Worm (Caenorhabditis elegans) whole organism, L1 larva: Measurements from ENCODE around the gene irld-2.

Experiments
- C16A3.4 ChIP-seq: fragments of 150-350 bp; optimal IDR thresholded peaks from 2 replicates; lab custom pipeline; 2014; ENCODE audit warnings: missing biosample characterization, missing genetic modification characterization
- C34B4.2 ChIP-seq: sonication (generic microtip); optimal IDR thresholded peaks from 2 replicates; lab custom pipeline; 2017; ENCODE audit warnings: mild to moderate bottlenecking, missing genetic modification characterization, missing compliant biosample characterization
- F16B12.6 ChIP-seq: fragments of 150-350 bp; optimal IDR thresholded peaks from 2 replicates; lab custom pipeline; 2014; ENCODE audit warnings: missing biosample characterization, missing genetic modification characterization
- ama-1 ChIP-seq: fragments of 150-350 bp; optimal IDR thresholded peaks from 2 replicates; lab custom pipeline; 2014
- ceh-63 ChIP-seq: fragments of 200-800 bp; sonication (Bioruptor generic); optimal IDR thresholded peaks from 2 replicates; lab custom pipeline; 2018; ENCODE audit warnings: mild to moderate bottlenecking, missing genetic modification characterization, missing compliant biosample characterization
- ceh-82 ChIP-seq, 3 experiments: fragments of 150-350 bp in 1 of 3; sonication (generic microtip) in 2 of 3; optimal IDR thresholded peaks; 2 replicates each; lab custom pipeline; 2014 to 2017; ENCODE audit warnings: missing biosample characterization in 3 of 3, missing genetic modification characterization in 3 of 3
- ces-1 ChIP-seq: fragments of 150-350 bp; optimal IDR thresholded peaks from 2 replicates; lab custom pipeline; 2014; ENCODE audit warnings: missing biosample characterization, missing genetic modification reagents, missing genetic modification characterization
- dpl-1 ChIP-seq, 3 experiments: fragments of 150-350 bp in 2 of 3; sonication (generic microtip) in 1 of 3; optimal IDR thresholded peaks; 2 replicates each; lab custom pipeline; 2014 to 2017; ENCODE audit warnings: missing biosample characterization in 3 of 3, missing genetic modification characterization in 3 of 3, missing genetic modification reagents in 3 of 3
- dsc-1 ChIP-seq: sonication (generic microtip); optimal IDR thresholded peaks from 2 replicates; lab custom pipeline; 2016; ENCODE audit warnings: mild to moderate bottlenecking, missing genetic modification characterization, missing compliant biosample characterization
- efl-1 ChIP-seq, 4 experiments: fragments of 150-350 bp; optimal IDR thresholded peaks in 3 of 4; peaks in 1 of 4; 1 replicate in 1 of 4; 2 replicates in 3 of 4; lab custom pipeline; 2014; ENCODE audit warnings: missing biosample characterization in 2 of 4, missing genetic modification characterization in 2 of 4, missing genetic modification reagents in 2 of 4
- egl-13 ChIP-seq: sonication (generic microtip); optimal IDR thresholded peaks from 2 replicates; lab custom pipeline; 2016; ENCODE audit warnings: missing genotype, missing genetic modification reagents, missing genetic modification characterization, missing compliant biosample characterization
- elt-3 ChIP-seq, 6 experiments: fragments of 150-350 bp in 1 of 6; sonication (generic microtip); optimal IDR thresholded peaks; 2 replicates each; lab custom pipeline; 2017 to 2018; ENCODE audit warnings: missing biosample characterization in 6 of 6, missing genetic modification characterization in 6 of 6, inconsistent platforms in 1 of 6
- fkh-4 ChIP-seq: sonication (generic microtip); optimal IDR thresholded peaks from 2 replicates; lab custom pipeline; 2016; ENCODE audit warnings: missing compliant biosample characterization, missing genetic modification characterization, borderline replicate concordance
- fos-1 ChIP-seq: fragments of 150-350 bp; optimal IDR thresholded peaks from 2 replicates; lab custom pipeline; 2014; ENCODE audit warnings: missing biosample characterization, missing genetic modification characterization
- grh-1 ChIP-seq: fragments of 200-800 bp; sonication (Bioruptor generic); IDR thresholded peaks from 2 replicates; pipeline ENCODE4 v1.3.6; 2022; ENCODE audit warnings: missing genetic modification reagents, missing genetic modification characterization, missing compliant biosample characterization
- hlh-17 ChIP-seq: fragments of 200-800 bp; sonication (Bioruptor generic); optimal IDR thresholded peaks from 2 replicates; lab custom pipeline; 2018; ENCODE audit warnings: missing genetic modification characterization, mild to moderate bottlenecking, missing compliant biosample characterization, moderate library complexity, borderline replicate concordance
- hlh-4 ChIP-seq: sonication (generic microtip); optimal IDR thresholded peaks from 2 replicates; lab custom pipeline; 2016; ENCODE audit warnings: mild to moderate bottlenecking, missing genetic modification characterization, missing compliant biosample characterization
- hpl-2 ChIP-seq: fragments of 150-350 bp; optimal IDR thresholded peaks from 2 replicates; lab custom pipeline; 2014; ENCODE audit warnings: missing biosample characterization, missing genetic modification reagents, missing genetic modification characterization
- isw-1 ChIP-seq: fragments of 200-800 bp; sonication (Bioruptor generic); IDR thresholded peaks from 2 replicates; pipeline ENCODE4 v1.3.6; 2022; ENCODE audit warnings: missing genetic modification characterization, missing compliant biosample characterization
- jun-1 ChIP-seq: fragments of 150-350 bp; optimal IDR thresholded peaks from 2 replicates; lab custom pipeline; 2014; ENCODE audit warnings: missing biosample characterization, missing genetic modification reagents, missing genetic modification characterization
- lin-13 ChIP-seq: fragments of 150-350 bp; optimal IDR thresholded peaks from 2 replicates; lab custom pipeline; 2014; ENCODE audit warnings: missing biosample characterization, missing genetic modification reagents, missing genetic modification characterization
- lin-14 ChIP-seq: fragments of 200-800 bp; sonication (Bioruptor generic); optimal IDR thresholded peaks from 2 replicates; lab custom pipeline; 2018; ENCODE audit warnings: mild to moderate bottlenecking, missing genetic modification characterization, moderate library complexity, missing compliant biosample characterization
- lin-15B ChIP-seq: fragments of 150-350 bp; sonication (generic microtip); optimal IDR thresholded peaks from 3 replicates; lab custom pipeline; 2014; ENCODE audit warnings: missing biosample characterization, missing genetic modification characterization
- lin-39 ChIP-seq: fragments of 150-350 bp; optimal IDR thresholded peaks from 2 replicates; lab custom pipeline; 2014; ENCODE audit warnings: missing biosample characterization, missing genetic modification reagents, missing genetic modification characterization
- lir-3 ChIP-seq: sonication (generic microtip); optimal IDR thresholded peaks from 2 replicates; lab custom pipeline; 2016; ENCODE audit warnings: mild to moderate bottlenecking, missing genetic modification characterization, moderate library complexity, missing compliant biosample characterization; ENCODE audit not compliant: poor library complexity
- mab-9 ChIP-seq: fragments of 200-800 bp; sonication (Bioruptor generic); IDR thresholded peaks from 2 replicates; pipeline ENCODE4 v1.3.6; 2022; ENCODE audit warnings: missing genetic modification reagents, missing genetic modification characterization, missing compliant biosample characterization
- mep-1 ChIP-seq: fragments of 150-350 bp; optimal IDR thresholded peaks from 2 replicates; lab custom pipeline; 2014; ENCODE audit warnings: missing biosample characterization, missing genetic modification characterization
- nhr-12 ChIP-seq: sonication (generic microtip); optimal IDR thresholded peaks from 2 replicates; lab custom pipeline; 2017; ENCODE audit warnings: missing biosample characterization, missing genetic modification characterization
- nhr-19 ChIP-seq: fragments of 200-800 bp; sonication (Bioruptor generic); conservative IDR thresholded peaks from 2 replicates; pipeline ENCODE4 v1.3.6; 2022; ENCODE audit warnings: missing genetic modification characterization, missing compliant biosample characterization
- nhr-237 ChIP-seq: fragments of 150-350 bp; optimal IDR thresholded peaks from 2 replicates; lab custom pipeline; 2014; ENCODE audit warnings: missing biosample characterization, missing genetic modification characterization
- nhr-71 ChIP-seq: sonication (generic microtip); optimal IDR thresholded peaks from 2 replicates; lab custom pipeline; 2016; ENCODE audit warnings: mild to moderate bottlenecking, missing genetic modification characterization, moderate library complexity, missing compliant biosample characterization
- nhr-77 ChIP-seq: fragments of 150-350 bp; optimal IDR thresholded peaks from 2 replicates; lab custom pipeline; 2014; ENCODE audit warnings: missing biosample characterization, missing genetic modification characterization
- nhr-85 ChIP-seq: sonication (generic microtip); peaks from one replicate; lab custom pipeline; 2016; ENCODE audit warnings: missing genetic modification characterization, inconsistent platforms, missing compliant biosample characterization
- pag-3 ChIP-seq: sonication (generic microtip); optimal IDR thresholded peaks from 2 replicates; lab custom pipeline; 2017; ENCODE audit warnings: missing genetic modification characterization, mild to moderate bottlenecking, missing compliant biosample characterization, antibody characterized with exemption, borderline replicate concordance; ENCODE audit not compliant: insufficient read depth
- pqm-1 ChIP-seq: sonication (generic microtip); optimal IDR thresholded peaks from 3 replicates; lab custom pipeline; 2017; ENCODE audit warnings: missing biosample characterization, missing genetic modification characterization
- rnt-1 ChIP-seq: sonication (generic microtip); optimal IDR thresholded peaks from 2 replicates; lab custom pipeline; 2016; ENCODE audit warnings: mild to moderate bottlenecking, missing genetic modification characterization, moderate library complexity, missing compliant biosample characterization
- snu-23 ChIP-seq: sonication (generic microtip); optimal IDR thresholded peaks from 2 replicates; lab custom pipeline; 2016; ENCODE audit warnings: missing genetic modification characterization, missing compliant biosample characterization
- sox-4 ChIP-seq: sonication (generic microtip); optimal IDR thresholded peaks from 2 replicates; lab custom pipeline; 2016; ENCODE audit warnings: missing genetic modification characterization, missing compliant biosample characterization
- tlp-1 ChIP-seq: fragments of 150-350 bp; optimal IDR thresholded peaks from 2 replicates; lab custom pipeline; 2014; ENCODE audit warnings: missing biosample characterization, missing genetic modification characterization
- unc-30 ChIP-seq: sonication (generic microtip); optimal IDR thresholded peaks from 2 replicates; lab custom pipeline; 2017; ENCODE audit warnings: missing biosample characterization, missing genetic modification characterization
- unc-62 ChIP-seq: fragments of 150-350 bp; optimal IDR thresholded peaks from 2 replicates; lab custom pipeline; 2014; ENCODE audit warnings: missing biosample characterization, missing genetic modification reagents, missing genetic modification characterization
- unc-86 ChIP-seq: sonication (generic microtip); optimal IDR thresholded peaks from 2 replicates; lab custom pipeline; 2016; ENCODE audit warnings: missing genetic modification characterization, missing compliant biosample characterization
- unc-98 ChIP-seq: fragments of 200-800 bp; sonication (Bioruptor generic); IDR thresholded peaks from 2 replicates; pipeline ENCODE4 v1.3.6; 2022; ENCODE audit warnings: missing genetic modification characterization, missing compliant biosample characterization
- zag-1 ChIP-seq: fragments of 150-350 bp; optimal IDR thresholded peaks from 2 replicates; lab custom pipeline; 2014; ENCODE audit warnings: missing biosample characterization, missing genetic modification characterization
- zip-4 ChIP-seq: fragments of 200-800 bp; sonication (Bioruptor generic); optimal IDR thresholded peaks from 2 replicates; lab custom pipeline; 2018; ENCODE audit warnings: mild to moderate bottlenecking, missing genetic modification characterization, moderate library complexity, missing compliant biosample characterization

The irld-2 gene

ce11 chrX:13350804-13351747, 43.8 kb downstream of the irld-2 start, which contains the start of gene mxl-3 (continued):
- TF ChIP-seq zip-4 (GFP tag; lab: Kevin White, UChicago) (no peak), lin-15B (no peak), tlp-1 (tag; lab: Kevin White, UChicago) (no peak), jun-1 (no peak), unc-98 (GFP tag; lab: Robert Waterston, UW) (no peak), hpl-2 (GFP tag; lab: Kevin White, UChicago) (no peak), nhr-12 (tag; lab: Kevin White, UChicago) (no peak), dsc-1 (tag; lab: Kevin White, UChicago) (peak; percentile 2), egl-13 (tag; lab: Kevin White, UChicago) (no peak), nhr-85 (tag; lab: Kevin White, UChicago) (peak; percentile 80), mep-1 (tag; lab: Kevin White, UChicago) (peak; percentile 41), fos-1 (no peak), zag-1 (tag; lab: Kevin White, UChicago) (no peak), ama-1 (lab: Kevin White, UChicago) (peak; percentile 56), C34B4.2 (tag; lab: Kevin White, UChicago) (no peak), fkh-4 (tag; lab: Kevin White, UChicago) (no peak), lin-13 (GFP tag; lab: Kevin White, UChicago) (peak; percentile 16), ceh-82 (tag; optimal IDR thresholded peaks at IDR 0.05; lab: Kevin White, UChicago) (no peak), efl-1 (optimal IDR thresholded peaks at IDR 0.05; lab: Kevin White, UChicago) (no peak), efl-1 (GFP tag; optimal IDR thresholded peaks at IDR 0.05 in 1 of 2; lab: Kevin White, UChicago) (peak in 1 of 2 experiments; percentile 69), nhr-237 (tag; lab: Kevin White, UChicago) (no peak), pag-3 (no peak), mab-9 (no peak), lin-39 (tag; lab: Kevin White, UChicago) (no peak), hlh-4 (tag; lab: Kevin White, UChicago) (no peak), pqm-1 (tag; lab: Kevin White, UChicago) (no peak), hlh-17 (GFP tag; lab: Kevin White, UChicago) (no peak), lir-3 (tag; lab: Kevin White, UChicago) (no peak), nhr-19 (GFP tag; lab: Robert Waterston, UW) (peak; percentile 88), elt-3 (tag; optimal IDR thresholded peaks at IDR 0.05; lab: Kevin White, UChicago) (no peak), grh-1 (no peak), F16B12.6 (tag; lab: Kevin White, UChicago) (no peak), unc-62 (GFP tag; lab: Kevin White, UChicago) (no peak), rnt-1 (tag; lab: Kevin White, UChicago) (peak; percentile 63), snu-23 (GFP tag; lab: Kevin White, UChicago) (peak; percentile 74), ces-1 (GFP tag; lab: Kevin White, UChicago) (no peak), isw-1 (GFP tag; lab: Robert Waterston, UW) (no peak), lin-14 (peak; percentile 54), nhr-71 (tag; lab: Kevin White, UChicago) (peak; percentile 76), C16A3.4 (tag; lab: Kevin White, UChicago) (peak; percentile 18), unc-86 (tag; lab: Kevin White, UChicago) (no peak), nhr-77 (tag; lab: Kevin White, UChicago) (no peak), dpl-1 (GFP tag; optimal IDR thresholded peaks at IDR 0.05; lab: Kevin White, UChicago) (no peak), unc-30 (tag; lab: Kevin White, UChicago) (no peak), sox-4 (tag; lab: Kevin White, UChicago) (no peak), ceh-63 (GFP tag; lab: Kevin White, UChicago) (no peak)
